Worm (Caenorhabditis elegans) whole organism, L2 larva: ENCODE data around the gene Y12A6A.1.

Experiments used
- aly-2 ChIP-seq: fragments of 150-350 bp; optimal IDR thresholded peaks from 2 replicates; lab custom pipeline; 2014; ENCODE audit warnings: missing biosample characterization, missing genetic modification characterization
- ceh-82 ChIP-seq: fragments of 150-350 bp; optimal IDR thresholded peaks from 2 replicates; lab custom pipeline; 2014; ENCODE audit warnings: missing biosample characterization, missing genetic modification characterization
- elt-1 ChIP-seq: fragments of 150-350 bp; optimal IDR thresholded peaks from 2 replicates; lab custom pipeline; 2014; ENCODE audit warnings: missing biosample characterization, missing genetic modification characterization
- lsy-2 ChIP-seq, 2 experiments: fragments of 150-350 bp in 1 of 2; sonication (generic microtip) in 1 of 2; optimal IDR thresholded peaks; 2 replicates each; lab custom pipeline; 2014 to 2017; ENCODE audit warnings: missing biosample characterization in 2 of 2, missing genetic modification characterization in 2 of 2
- mdl-1 ChIP-seq, 2 experiments: fragments of 150-350 bp in 1 of 2; sonication (generic microtip) in 1 of 2; optimal IDR thresholded peaks; 2 replicates each; lab custom pipeline; 2017; ENCODE audit warnings: missing biosample characterization in 2 of 2, missing genetic modification characterization in 2 of 2
- sem-4 ChIP-seq: fragments of 150-350 bp; optimal IDR thresholded peaks from 2 replicates; lab custom pipeline; 2014; ENCODE audit warnings: missing biosample characterization, missing genetic modification reagents, missing genetic modification characterization
- unc-62 ChIP-seq: fragments of 150-350 bp; optimal IDR thresholded peaks from 2 replicates; lab custom pipeline; 2014; ENCODE audit warnings: missing biosample characterization, missing genetic modification reagents, missing genetic modification characterization
- zag-1 ChIP-seq: fragments of 150-350 bp; optimal IDR thresholded peaks from 2 replicates; lab custom pipeline; 2014; ENCODE audit warnings: missing biosample characterization, missing genetic modification characterization
- ztf-4 ChIP-seq: fragments of 150-350 bp; optimal IDR thresholded peaks from 2 replicates; lab custom pipeline; 2014; ENCODE audit warnings: missing biosample characterization, missing genetic modification characterization

ce11 chrX:13663641-13664633 lies 42.4 kb upstream of the Y12A6A.1 start, which contains the start of gene C04A11.5:
- TF ChIP-seq elt-1 (tag; lab: Kevin White, UChicago) (no peak), ztf-4 (no peak), ceh-82 (tag; lab: Kevin White, UChicago) (no peak), sem-4 (tag; lab: Kevin White, UChicago) (no peak), unc-62 (GFP tag; lab: Kevin White, UChicago) (no peak), lsy-2 (tag; optimal IDR thresholded peaks at IDR 0.05; lab: Kevin White, UChicago) (no peak), zag-1 (tag; lab: Kevin White, UChicago) (no peak), aly-2 (tag; lab: Kevin White, UChicago) (no peak), mdl-1 (tag; optimal IDR thresholded peaks at IDR 0.05; lab: Kevin White, UChicago) (no peak)
